Worm (Caenorhabditis elegans) whole organism, midembryonic: ENCODE results near the gene F41G3.20.
"Not testable (repeated sequence)": the region's sequence is repeated elsewhere in the genome, so short reads cannot be mapped to it uniquely, and the experiment has no call there.

Experiments
- T22C8.4 ChIP-seq: fragments of 200-800 bp; sonication (Bioruptor generic); IDR thresholded peaks from 2 replicates; pipeline ENCODE4 v1.3.6; 2022; ENCODE audit warnings: missing genetic modification characterization, missing compliant biosample characterization
- cog-1 ChIP-seq: sonication (generic microtip); optimal IDR thresholded peaks from 2 replicates; lab custom pipeline; 2016; ENCODE audit warnings: missing genetic modification characterization, missing compliant biosample characterization
- flt-1 ChIP-seq: fragments of 200-800 bp; sonication (Bioruptor generic); IDR thresholded peaks from 2 replicates; pipeline ENCODE4 v1.3.6; 2022; ENCODE audit warnings: missing genetic modification characterization, missing compliant biosample characterization
- klf-2 ChIP-seq: fragments of 200-800 bp; sonication (Bioruptor generic); conservative IDR thresholded peaks from 2 replicates; pipeline ENCODE4 v1.3.6; 2022; ENCODE audit warnings: missing genetic modification reagents, missing genetic modification characterization, missing compliant biosample characterization
- med-1 ChIP-seq: sonication (generic microtip); optimal IDR thresholded peaks from 2 replicates; lab custom pipeline; 2017; ENCODE audit warnings: missing genetic modification characterization, mild to moderate bottlenecking, missing compliant biosample characterization, antibody characterized with exemption, missing genetic modification reagents; ENCODE audit not compliant: insufficient read depth
- ref-1 ChIP-seq: fragments of 200-800 bp; sonication (Bioruptor generic); conservative IDR thresholded peaks from 2 replicates; pipeline ENCODE4 v1.3.6; 2022; ENCODE audit warnings: missing genetic modification reagents, missing genetic modification characterization, missing compliant biosample characterization
- tab-1 ChIP-seq: fragments of 200-800 bp; sonication (Bioruptor generic); IDR thresholded peaks from 2 replicates; pipeline ENCODE4 v1.3.6; 2022; ENCODE audit warnings: missing genetic modification characterization, missing compliant biosample characterization
- ztf-23 ChIP-seq: fragments of 200-800 bp; sonication (Bioruptor generic); IDR thresholded peaks from 2 replicates; pipeline ENCODE4 v1.3.6; 2022; ENCODE audit warnings: missing genetic modification reagents, missing genetic modification characterization, missing compliant biosample characterization
- ztf-29 ChIP-seq: fragments of 200-800 bp; sonication (Bioruptor generic); IDR thresholded peaks from 2 replicates; pipeline ENCODE4 v1.3.6; 2022; ENCODE audit warnings: missing genetic modification reagents, missing genetic modification characterization, missing compliant biosample characterization

Gene F41G3.20

DNA sequence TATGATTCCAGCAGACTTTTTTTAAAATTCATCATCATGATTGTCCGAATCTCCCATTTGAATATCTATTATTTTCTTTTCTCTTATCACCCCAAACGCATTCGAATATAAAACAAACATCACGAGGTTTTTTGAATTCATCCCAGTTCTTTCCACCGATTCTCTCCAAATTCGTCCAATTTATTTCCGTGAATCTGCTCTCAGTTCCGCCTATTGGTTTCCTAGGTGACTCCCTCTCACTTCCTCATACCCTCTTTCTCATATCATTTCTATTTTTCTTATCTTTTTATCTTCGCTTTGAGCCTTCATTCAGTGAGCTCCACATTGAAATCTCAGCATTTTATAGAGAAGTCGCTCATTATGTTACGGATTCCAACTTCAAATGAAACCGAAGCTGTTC, 28.3 kb upstream of the F41G3.20 start, which contains the start of gene T13C2.7:
Gene T13C2.7, plus strand, starts transcription at position 301 of the 400 bp plus-strand sequence.
- TF ChIP-seq ztf-29 (no peak), ref-1 (GFP tag; lab: Robert Waterston, UW) (no peak), cog-1 (tag; lab: Kevin White, UChicago) (no peak), tab-1 (GFP tag; lab: Robert Waterston, UW) (no peak), ztf-23 (GFP tag; lab: Robert Waterston, UW) (no peak), klf-2 (no peak), med-1 (GFP tag; lab: Kevin White, UChicago) (no peak), flt-1 (GFP tag; lab: Robert Waterston, UW) (no peak), T22C8.4 (no peak)

- TF ChIP-seq med-1 (GFP tag; lab: Kevin White, UChicago) (peak; percentile 6), ref-1 (GFP tag; lab: Robert Waterston, UW) (no peak), flt-1 (GFP tag; lab: Robert Waterston, UW) (no peak), ztf-23 (GFP tag; lab: Robert Waterston, UW) (peak; percentile 67), klf-2 (no peak), ztf-29 (no peak), T22C8.4 (no peak)
Observed at ce11 chrII:6776418-6777034, 25.7 kb upstream of the F41G3.20 start, which contains the start of gene ssup-72. Gene ssup-72 (plus strand): TSS chrII:6776598.

DNA sequence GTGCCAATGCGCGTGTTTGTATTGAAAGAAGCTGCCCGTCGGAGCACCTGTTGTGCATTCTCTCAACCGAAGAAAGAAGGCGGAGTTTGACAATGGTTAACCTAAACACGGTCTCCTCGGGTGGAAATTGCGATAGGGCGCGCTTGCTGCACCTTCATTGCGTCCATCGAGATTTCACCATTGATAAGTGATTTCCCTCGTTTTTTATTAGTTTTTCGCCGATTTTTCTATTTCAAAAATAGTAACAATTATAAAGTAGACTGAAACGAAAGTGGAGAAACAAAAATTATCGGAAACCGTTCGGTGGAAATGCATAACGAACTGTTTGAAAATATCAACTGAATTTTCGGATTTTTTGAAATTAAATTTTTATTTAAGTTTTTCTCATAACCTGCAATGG, 24.2 kb upstream of the F41G3.20 start, which contains the start of gene agr-1:
Gene agr-1, minus strand, starts transcription at position 101 of the 400 bp plus-strand sequence.
- TF ChIP-seq cog-1 (tag; lab: Kevin White, UChicago); med-1 (GFP tag; lab: Kevin White, UChicago); tab-1 (GFP tag; lab: Robert Waterston, UW): not testable (repeated sequence)

- TF ChIP-seq ref-1 (GFP tag; lab: Robert Waterston, UW) (no peak), ztf-29 (no peak), tab-1 (GFP tag; lab: Robert Waterston, UW) (no peak), ztf-23 (GFP tag; lab: Robert Waterston, UW) (no peak), cog-1 (tag; lab: Kevin White, UChicago) (no peak), flt-1 (GFP tag; lab: Robert Waterston, UW) (no peak)
Observed at ce11 chrII:6772482-6772881, 21.7 kb upstream of the F41G3.20 start.

DNA sequence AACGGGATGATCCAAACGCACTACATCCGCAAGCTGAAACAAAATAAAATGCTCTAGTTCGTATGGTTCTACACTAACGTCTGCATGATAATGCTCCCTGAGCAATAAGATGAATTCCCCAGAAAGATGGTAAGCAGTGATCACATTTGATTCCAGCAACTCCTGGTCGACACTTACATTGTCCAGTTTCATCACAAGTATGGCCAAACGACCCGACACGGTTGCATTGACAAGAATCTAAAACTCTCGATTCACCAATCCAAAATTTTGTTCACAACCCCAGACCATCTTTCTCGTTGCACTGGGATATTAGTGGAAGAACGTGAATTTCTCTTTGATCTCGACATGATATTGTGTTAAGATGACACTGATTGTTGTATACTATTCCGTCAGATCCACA, 19.2 kb upstream of the F41G3.20 start:
- no peak for TF ChIP-seq klf-2
- no peak for TF ChIP-seq T22C8.4
- no peak for TF ChIP-seq ref-1 (GFP tag; lab: Robert Waterston, UW)
- TF ChIP-seq ztf-23 (GFP tag; lab: Robert Waterston, UW): no peak
- no peak for TF ChIP-seq med-1 (GFP tag; lab: Kevin White, UChicago)

- TF ChIP-seq ref-1 (GFP tag; lab: Robert Waterston, UW): no peak
- no peak for TF ChIP-seq tab-1 (GFP tag; lab: Robert Waterston, UW)
- TF ChIP-seq ztf-29: no peak
- TF ChIP-seq ztf-23 (GFP tag; lab: Robert Waterston, UW): no peak
- no peak for TF ChIP-seq med-1 (GFP tag; lab: Kevin White, UChicago)
- no peak for TF ChIP-seq T22C8.4
- no peak for TF ChIP-seq klf-2
- TF ChIP-seq cog-1 (tag; lab: Kevin White, UChicago): no peak
- TF ChIP-seq flt-1 (GFP tag; lab: Robert Waterston, UW): no peak
Observed at ce11 chrII:6768014-6768413, 17.2 kb upstream of the F41G3.20 start, which contains the start of gene F41G3.18. Gene F41G3.18 (plus strand): TSS chrII:6768314.

ce11 chrII:6764734-6765133, 13.9 kb upstream of the F41G3.20 start, which contains the start of gene nlp-50:
Gene nlp-50 (plus strand): TSS chrII:6765034.
- TF ChIP-seq ztf-29 (no peak), ref-1 (GFP tag; lab: Robert Waterston, UW) (no peak), T22C8.4 (no peak), cog-1 (tag; lab: Kevin White, UChicago) (no peak), klf-2 (no peak), tab-1 (GFP tag; lab: Robert Waterston, UW) (no peak), flt-1 (GFP tag; lab: Robert Waterston, UW) (no peak), med-1 (GFP tag; lab: Kevin White, UChicago) (no peak), ztf-23 (GFP tag; lab: Robert Waterston, UW) (no peak)

ce11 chrII:6756232-6756631, 5.4 kb upstream of the F41G3.20 start, which contains the start of gene F41G3.3:
Gene F41G3.3 (plus strand): TSS chrII:6756532.
- TF ChIP-seq cog-1 (tag; lab: Kevin White, UChicago) (no peak), T22C8.4 (no peak), flt-1 (GFP tag; lab: Robert Waterston, UW) (no peak), klf-2 (no peak), ztf-23 (GFP tag; lab: Robert Waterston, UW) (no peak), tab-1 (GFP tag; lab: Robert Waterston, UW) (no peak), ref-1 (GFP tag; lab: Robert Waterston, UW) (no peak), med-1 (GFP tag; lab: Kevin White, UChicago) (no peak), ztf-29 (no peak)

DNA sequence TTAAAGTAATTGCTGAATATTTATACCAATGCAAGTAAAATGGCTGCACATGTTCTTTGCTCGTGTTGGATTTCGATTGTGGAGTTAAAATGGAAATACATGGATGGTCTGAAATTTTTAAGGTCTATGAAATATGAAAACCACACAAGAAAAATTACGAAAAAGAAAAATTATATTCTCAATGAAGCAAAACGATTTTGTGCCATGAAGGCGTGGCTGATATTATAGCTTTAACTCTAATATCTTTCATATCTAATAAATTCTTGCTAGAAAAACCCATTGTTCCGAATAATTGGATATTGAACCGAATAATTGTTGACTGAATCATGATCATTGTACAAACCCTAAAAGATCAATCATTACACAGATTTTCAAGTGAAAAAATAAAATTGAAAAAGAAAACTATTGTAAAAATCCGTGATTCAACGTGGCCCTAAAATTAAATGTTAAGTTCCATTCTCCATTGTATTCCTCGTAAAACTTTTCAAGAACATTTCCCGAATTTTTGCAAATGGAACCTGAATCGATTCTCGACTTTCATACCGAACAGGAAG, 3.9 kb upstream of the F41G3.20 start, which contains the start of the genes srx-95 and fis-1:
Gene srx-95, minus strand, starts transcription at position 101 of the 554 bp plus-strand sequence.
Gene fis-1, plus strand, starts transcription at position 504 of the 554 bp plus-strand sequence.
- no peak for TF ChIP-seq T22C8.4

ce11 chrII:6752850-6753249, 2.0 kb upstream of the F41G3.20 start, which contains the start of gene F41G3.21:
Gene F41G3.21 (minus strand): TSS chrII:6752950.
- no peak for TF ChIP-seq ref-1 (GFP tag; lab: Robert Waterston, UW)
